Worm (Caenorhabditis elegans) whole organism, late embryonic: ENCODE results near the gene F35E8.10.

Source experiments
- ama-1 ChIP-seq: fragments of 150-350 bp; optimal IDR thresholded peaks from 2 replicates; lab custom pipeline; 2014
- ceh-24 ChIP-seq: sonication (generic microtip); optimal IDR thresholded peaks from 2 replicates; lab custom pipeline; 2016; ENCODE audit warnings: mild to moderate bottlenecking, missing genetic modification characterization, missing compliant biosample characterization
- ceh-48 ChIP-seq: sonication (generic microtip); optimal IDR thresholded peaks from 2 replicates; lab custom pipeline; 2016; ENCODE audit warnings: missing genetic modification characterization, inconsistent platforms, missing compliant biosample characterization
- ets-4 ChIP-seq: sonication (generic microtip); optimal IDR thresholded peaks from 2 replicates; lab custom pipeline; 2016; ENCODE audit warnings: missing genetic modification characterization, missing compliant biosample characterization
- hlh-15 ChIP-seq: sonication (generic microtip); optimal IDR thresholded peaks from 2 replicates; lab custom pipeline; 2016; ENCODE audit warnings: missing genetic modification characterization, missing compliant biosample characterization
- pha-4 ChIP-seq: fragments of 150-350 bp; optimal IDR thresholded peaks from 2 replicates; lab custom pipeline; 2018; ENCODE audit warnings: missing biosample characterization, missing genetic modification reagents, missing genetic modification characterization
- pqm-1 ChIP-seq: sonication (generic microtip); optimal IDR thresholded peaks from 2 replicates; lab custom pipeline; 2016; ENCODE audit warnings: missing genetic modification characterization, missing compliant biosample characterization
- rnt-1 ChIP-seq: sonication (generic microtip); optimal IDR thresholded peaks from 2 replicates; lab custom pipeline; 2016; ENCODE audit warnings: missing genetic modification characterization, missing compliant biosample characterization
- sox-4 ChIP-seq: sonication (generic microtip); optimal IDR thresholded peaks from 2 replicates; lab custom pipeline; 2017; ENCODE audit warnings: mild to moderate bottlenecking, missing genetic modification characterization, inconsistent platforms, missing compliant biosample characterization
- unc-55 ChIP-seq: sonication (generic microtip); optimal IDR thresholded peaks from 2 replicates; lab custom pipeline; 2017; ENCODE audit warnings: missing biosample characterization, missing genetic modification reagents, missing genetic modification characterization

DNA sequence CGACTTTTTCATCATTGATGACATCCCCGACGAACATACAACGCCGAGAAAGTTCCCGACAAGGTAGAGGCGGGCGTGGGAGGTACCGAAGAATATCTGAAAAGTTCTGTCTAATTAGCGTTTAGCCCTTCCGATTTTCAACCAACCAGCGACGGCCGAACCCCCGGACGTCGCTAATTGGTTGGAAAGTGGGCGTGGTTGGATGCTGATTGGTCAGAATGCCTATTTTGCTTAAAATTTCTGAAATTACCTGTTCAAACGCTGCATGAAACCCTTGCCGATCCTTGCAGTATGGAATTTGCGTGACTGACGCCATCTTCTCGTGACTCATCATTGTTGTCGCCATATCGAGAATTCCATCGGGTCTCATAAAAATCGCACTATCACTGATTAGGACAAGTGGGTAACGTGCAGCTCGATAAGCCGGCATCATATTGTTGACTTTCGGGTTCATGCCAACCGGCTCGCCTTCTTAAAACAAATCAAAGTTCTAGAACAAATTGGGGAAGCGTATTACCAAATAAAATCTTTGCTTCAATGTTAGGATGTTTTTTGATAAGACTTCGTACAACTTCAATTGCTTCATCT, 32.4 kb downstream of the F35E8.10 start:
- TF ChIP-seq sox-4 (no peak), pha-4 (no peak), ceh-48 (tag; lab: Kevin White, UChicago) (no peak), ets-4 (tag; lab: Kevin White, UChicago) (no peak), ceh-24 (tag; lab: Kevin White, UChicago) (no peak), pqm-1 (no peak), unc-55 (GFP tag; lab: Kevin White, UChicago) (no peak), ama-1 (no peak), hlh-15 (tag; lab: Kevin White, UChicago) (no peak), rnt-1 (tag; lab: Kevin White, UChicago) (no peak)
